Worm (Caenorhabditis elegans) whole organism, L4/young adult: ENCODE measurements around the gene ZK822.10.

ENCODE experiments used
- W03F9.2 ChIP-seq: fragments of 150-350 bp; optimal IDR thresholded peaks from 2 replicates; lab custom pipeline; 2014; ENCODE audit warnings: missing biosample characterization, missing genetic modification characterization
- dao-5 ChIP-seq: sonication (generic microtip); optimal IDR thresholded peaks from 2 replicates; lab custom pipeline; 2016; ENCODE audit warnings: missing genotype, missing genetic modification characterization, moderate library complexity, missing compliant biosample characterization
- him-1 ChIP-seq: sonication (generic microtip); optimal IDR thresholded peaks from 2 replicates; lab custom pipeline; 2016; ENCODE audit warnings: missing genotype, missing genetic modification reagents, missing genetic modification characterization, missing compliant biosample characterization

ZK822.10 gene

ce11 chrIV:11916907-11917306 is at the start of gene ZK822.10:
Gene ZK822.10 (plus strand): TSS chrIV:11917137.
- TF ChIP-seq W03F9.2 (tag; lab: Kevin White, UChicago), result no peak
- TF ChIP-seq dao-5 (tag; lab: Kevin White, UChicago), result no peak
- TF ChIP-seq him-1 (tag; lab: Kevin White, UChicago), result no peak

DNA sequence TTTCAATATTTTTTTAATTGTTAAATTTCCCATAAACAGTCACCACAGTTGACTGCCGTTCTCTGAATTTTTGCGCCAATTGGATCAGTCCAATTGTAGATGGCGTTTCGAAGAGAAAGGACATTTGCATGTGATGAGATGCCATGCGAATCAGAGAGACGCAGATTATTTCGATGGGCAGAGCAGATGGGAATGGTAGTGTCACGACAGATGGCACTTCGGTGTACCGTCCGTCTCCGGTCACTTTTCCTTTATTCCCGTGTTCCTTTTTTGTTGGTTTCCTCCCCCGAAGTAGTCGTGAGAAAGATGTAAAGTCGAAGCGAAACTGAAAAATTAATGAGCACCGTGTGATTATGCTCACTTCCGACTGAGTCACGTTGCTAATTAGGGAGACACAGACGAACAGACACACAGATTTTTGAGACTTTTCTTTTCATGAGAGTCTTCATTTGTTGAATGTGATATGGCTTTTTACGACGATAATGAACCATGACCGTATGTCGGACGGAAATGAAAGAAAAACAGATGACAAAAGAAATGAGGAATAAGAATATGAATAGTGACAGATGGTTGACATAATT is 49.2 kb upstream of the ZK822.10 start:
- TF ChIP-seq dao-5 (tag; lab: Kevin White, UChicago), result no peak
- no peak for TF ChIP-seq W03F9.2 (tag; lab: Kevin White, UChicago)
- TF ChIP-seq him-1 (tag; lab: Kevin White, UChicago), result no peak

- TF ChIP-seq him-1 (tag; lab: Kevin White, UChicago) (no peak), dao-5 (tag; lab: Kevin White, UChicago) (no peak), W03F9.2 (tag; lab: Kevin White, UChicago) (no peak)
Measured at ce11 chrIV:11868452-11868851, 48.5 kb upstream of the ZK822.10 start.

DNA sequence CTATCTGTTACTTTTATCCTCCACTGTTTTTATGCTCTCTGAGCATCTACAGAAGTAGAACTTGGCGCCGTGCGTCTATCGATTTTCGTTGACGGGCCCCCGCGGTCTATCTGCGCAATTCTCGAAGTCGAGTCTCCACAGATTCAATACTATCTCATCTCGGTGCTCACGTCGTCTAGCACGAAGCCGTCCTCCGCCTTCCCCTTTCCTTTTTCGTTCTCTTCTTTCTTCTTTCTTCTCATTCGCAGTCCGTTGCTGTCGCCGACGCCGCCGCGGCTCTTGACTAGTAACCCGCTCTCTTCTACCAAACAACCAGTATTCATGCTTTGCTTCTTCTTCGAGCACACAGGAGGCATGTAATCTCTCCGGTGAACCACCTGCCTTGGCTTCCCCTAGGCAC is 45.9 kb upstream of the ZK822.10 start:
- peak; percentile 36 for TF ChIP-seq him-1 (tag; lab: Kevin White, UChicago)
- TF ChIP-seq dao-5 (tag; lab: Kevin White, UChicago), result no peak
- TF ChIP-seq W03F9.2 (tag; lab: Kevin White, UChicago), result no peak

- TF ChIP-seq him-1 (tag; lab: Kevin White, UChicago) (no peak), W03F9.2 (tag; lab: Kevin White, UChicago) (no peak), dao-5 (tag; lab: Kevin White, UChicago) (no peak)
Measured at ce11 chrIV:11871898-11872297, 45.0 kb upstream of the ZK822.10 start.

ce11 chrIV:11877674-11878073 is 39.3 kb upstream of the ZK822.10 start, which contains the start of gene pph-2:
Gene pph-2 (minus strand): TSS chrIV:11877774.
- TF ChIP-seq him-1 (tag; lab: Kevin White, UChicago) (no peak), dao-5 (tag; lab: Kevin White, UChicago) (no peak), W03F9.2 (tag; lab: Kevin White, UChicago) (no peak)

- TF ChIP-seq him-1 (tag; lab: Kevin White, UChicago), result no peak
- no peak for TF ChIP-seq dao-5 (tag; lab: Kevin White, UChicago)
- TF ChIP-seq W03F9.2 (tag; lab: Kevin White, UChicago), result no peak
Measured at ce11 chrIV:11878249-11878648, 38.7 kb upstream of the ZK822.10 start, which contains the start of gene cutl-27. Gene cutl-27 (plus strand): TSS chrIV:11878549.

DNA sequence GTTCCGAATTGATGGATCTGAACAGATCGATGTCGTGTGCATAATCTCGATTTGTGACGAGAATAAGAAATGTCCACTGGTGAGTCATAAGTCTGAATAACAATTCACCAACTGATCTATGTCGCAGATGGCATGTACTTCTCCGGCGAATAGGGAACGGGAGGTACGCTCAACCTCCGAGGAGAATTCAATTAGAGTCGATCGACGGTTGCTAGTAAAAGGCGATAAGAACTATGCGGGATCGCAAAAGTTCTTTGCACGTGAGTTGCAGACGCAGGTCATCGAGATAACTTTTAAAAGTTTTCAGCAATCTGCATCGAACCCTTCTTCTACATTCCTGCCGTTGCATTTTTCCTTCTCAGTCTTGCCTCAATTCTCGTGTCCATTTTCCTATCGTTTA is 34.4 kb upstream of the ZK822.10 start:
- TF ChIP-seq W03F9.2 (tag; lab: Kevin White, UChicago) (no peak), dao-5 (tag; lab: Kevin White, UChicago) (no peak)

ce11 chrIV:11883478-11883877 is 33.5 kb upstream of the ZK822.10 start:
- TF ChIP-seq dao-5 (tag; lab: Kevin White, UChicago) (no peak), him-1 (tag; lab: Kevin White, UChicago) (no peak), W03F9.2 (tag; lab: Kevin White, UChicago) (no peak)

DNA sequence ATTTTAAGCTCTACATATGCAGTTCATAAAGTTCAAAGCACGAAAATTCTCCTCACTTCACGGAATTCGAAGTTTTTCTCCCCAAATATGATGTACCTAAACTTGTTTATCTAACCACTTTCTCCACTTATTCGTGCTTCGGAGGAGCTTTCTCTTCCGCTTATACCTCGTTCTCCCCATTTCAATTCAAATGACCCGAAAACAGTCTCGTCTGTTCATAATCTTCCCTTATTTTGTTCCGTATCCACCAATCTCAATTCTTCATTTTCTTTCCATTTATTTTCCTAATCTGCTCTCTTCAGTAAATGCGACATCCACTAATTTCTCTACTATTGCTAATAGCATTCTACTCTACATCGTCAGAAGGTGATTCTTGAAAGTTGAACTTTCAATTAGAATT is 31.6 kb upstream of the ZK822.10 start, which contains the start of gene let-653:
let-653 (plus strand) TSS at position 301 of the 400 bp plus-strand sequence.
- TF ChIP-seq W03F9.2 (tag; lab: Kevin White, UChicago) (no peak), him-1 (tag; lab: Kevin White, UChicago) (no peak), dao-5 (tag; lab: Kevin White, UChicago) (no peak)

ce11 chrIV:11892545-11892944 is 24.4 kb upstream of the ZK822.10 start:
- TF ChIP-seq W03F9.2 (tag; lab: Kevin White, UChicago) (no peak), dao-5 (tag; lab: Kevin White, UChicago) (no peak), him-1 (tag; lab: Kevin White, UChicago) (no peak)

ce11 chrIV:11893336-11893735 is 23.6 kb upstream of the ZK822.10 start:
- no peak for TF ChIP-seq dao-5 (tag; lab: Kevin White, UChicago)
- no peak for TF ChIP-seq him-1 (tag; lab: Kevin White, UChicago)
- no peak for TF ChIP-seq W03F9.2 (tag; lab: Kevin White, UChicago)

- TF ChIP-seq dao-5 (tag; lab: Kevin White, UChicago), result no peak
- no peak for TF ChIP-seq him-1 (tag; lab: Kevin White, UChicago)
- TF ChIP-seq W03F9.2 (tag; lab: Kevin White, UChicago), result no peak
Measured at ce11 chrIV:11897710-11898109, 19.2 kb upstream of the ZK822.10 start.

DNA sequence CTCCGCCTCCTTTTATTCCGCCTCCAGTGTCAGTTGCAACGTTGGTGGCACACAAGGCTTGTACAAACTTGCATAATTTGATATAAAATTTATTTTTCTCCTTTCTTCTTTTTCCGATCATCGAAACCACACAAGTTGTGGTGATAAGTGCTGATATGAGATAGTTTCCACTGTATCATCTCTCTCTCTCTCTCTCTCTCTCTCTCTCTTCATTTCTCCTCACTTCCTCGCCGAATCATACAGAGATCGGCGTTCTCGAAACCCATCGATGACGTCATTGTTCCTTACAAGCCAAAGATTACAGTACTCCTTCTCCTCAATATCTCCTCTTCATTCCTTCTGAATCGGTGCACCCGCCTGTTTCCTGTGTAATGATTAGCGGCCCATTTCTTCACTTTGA is 17.6 kb upstream of the ZK822.10 start, which contains the start of gene nhr-43:
nhr-43 (plus strand) TSS at position 233 of the 400 bp plus-strand sequence.
- no peak for TF ChIP-seq dao-5 (tag; lab: Kevin White, UChicago)
- no peak for TF ChIP-seq him-1 (tag; lab: Kevin White, UChicago)
- no peak for TF ChIP-seq W03F9.2 (tag; lab: Kevin White, UChicago)
